Worm (Caenorhabditis elegans) whole organism, L4/young adult: ENCODE measurements around the gene Y116A8C.465.

Experiments used
- W03F9.2 ChIP-seq: fragments of 150-350 bp; optimal IDR thresholded peaks from 2 replicates; lab custom pipeline; 2014; ENCODE audit warnings: missing biosample characterization, missing genetic modification characterization
- dao-5 ChIP-seq: sonication (generic microtip); optimal IDR thresholded peaks from 2 replicates; lab custom pipeline; 2016; ENCODE audit warnings: missing genotype, missing genetic modification characterization, moderate library complexity, missing compliant biosample characterization
- him-1 ChIP-seq: sonication (generic microtip); optimal IDR thresholded peaks from 2 replicates; lab custom pipeline; 2016; ENCODE audit warnings: missing genotype, missing genetic modification reagents, missing genetic modification characterization, missing compliant biosample characterization

Y116A8C.465 gene

DNA sequence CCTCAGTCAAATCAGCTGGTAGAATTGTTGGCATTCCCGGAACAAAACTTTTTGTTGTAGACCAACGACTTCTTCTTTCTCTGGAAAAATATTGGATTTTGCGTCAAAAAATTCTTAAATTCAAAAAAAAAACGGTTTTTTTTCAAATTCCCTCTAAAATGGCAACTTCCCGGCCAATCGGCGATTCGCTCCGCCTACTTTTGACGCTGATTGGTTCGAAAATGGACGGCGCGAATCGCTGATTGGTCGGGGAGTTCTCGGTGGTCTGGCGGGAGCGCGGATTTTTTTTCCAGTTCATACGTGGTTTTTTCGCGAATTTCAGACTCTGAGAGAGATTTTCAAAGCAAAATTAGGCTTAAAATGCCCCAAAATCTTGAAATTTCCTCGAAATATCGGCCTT lies 43.8 kb downstream of the Y116A8C.465 start:
- TF ChIP-seq W03F9.2 (tag; lab: Kevin White, UChicago) (no peak), him-1 (tag; lab: Kevin White, UChicago) (no peak), dao-5 (tag; lab: Kevin White, UChicago) (no peak)

DNA sequence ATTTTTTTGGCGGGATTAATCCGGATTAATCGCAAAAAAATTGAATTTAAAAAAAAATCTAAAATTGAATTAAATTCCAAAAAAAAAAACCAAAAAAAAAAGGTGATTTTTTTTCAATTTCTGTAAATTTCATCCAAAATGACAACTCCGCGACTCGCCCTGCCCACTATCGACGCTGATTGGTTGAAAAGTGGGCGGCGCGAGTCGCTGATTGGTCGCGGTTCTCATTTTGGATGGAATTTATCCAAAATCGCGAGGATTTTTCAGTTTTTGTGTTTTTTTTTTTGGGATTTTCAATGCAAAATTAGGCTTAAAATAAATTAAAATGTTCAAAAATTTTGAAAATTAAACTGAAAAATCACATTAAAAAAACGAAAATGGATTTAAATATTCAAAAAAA lies 44.4 kb downstream of the Y116A8C.465 start:
- TF ChIP-seq him-1 (tag; lab: Kevin White, UChicago) = no peak
- TF ChIP-seq dao-5 (tag; lab: Kevin White, UChicago) = no peak
- TF ChIP-seq W03F9.2 (tag; lab: Kevin White, UChicago) = no peak

DNA sequence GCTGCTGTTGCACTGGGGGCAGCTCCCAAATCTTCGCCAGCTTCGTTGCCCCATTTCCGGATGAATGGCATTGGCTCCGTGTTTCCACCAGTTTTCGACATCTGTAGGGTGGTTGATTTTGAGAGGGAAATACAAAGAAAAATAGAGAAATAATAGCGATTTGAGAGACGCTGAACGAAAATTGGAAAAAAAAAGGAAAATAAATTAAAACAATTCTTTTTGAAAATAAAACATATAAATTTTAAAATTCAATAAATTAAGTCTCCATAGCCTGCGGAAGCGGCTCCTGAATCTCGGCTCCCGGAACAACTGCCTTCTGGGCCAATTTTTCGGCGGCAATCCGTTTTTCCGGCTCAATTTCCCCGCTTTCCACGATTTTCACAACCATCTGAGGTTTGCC lies 45.8 kb downstream of the Y116A8C.465 start, which contains the start of gene sfa-1:
TSS of gene sfa-1 (minus strand) at position 101 of the 400 bp plus-strand sequence.
- no peak for TF ChIP-seq dao-5 (tag; lab: Kevin White, UChicago)
- TF ChIP-seq W03F9.2 (tag; lab: Kevin White, UChicago) = no peak
- TF ChIP-seq him-1 (tag; lab: Kevin White, UChicago) = no peak

DNA sequence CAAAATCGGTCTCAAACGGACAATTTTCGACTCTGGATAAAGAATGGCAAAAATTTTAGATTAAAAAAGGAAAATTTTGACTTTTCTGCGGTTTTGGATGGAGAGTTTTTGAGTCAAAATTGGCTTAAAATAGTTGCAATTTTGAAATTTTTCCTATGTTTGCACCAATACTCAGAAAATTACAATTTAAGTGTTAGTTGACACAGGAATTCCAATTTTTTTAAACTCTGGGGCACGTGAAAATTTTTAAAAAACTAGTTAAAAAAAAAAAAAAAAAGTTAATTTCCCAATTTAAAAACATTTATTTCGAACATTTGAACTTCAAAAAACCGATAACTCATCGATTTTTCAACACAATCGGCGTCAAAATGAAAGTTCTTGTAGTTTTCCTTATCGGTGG lies 46.8 kb downstream of the Y116A8C.465 start, which contains the start of gene Y116A8C.33:
TSS of gene Y116A8C.33 (plus strand) at position 301 of the 400 bp plus-strand sequence.
- no peak for TF ChIP-seq dao-5 (tag; lab: Kevin White, UChicago)
- no peak for TF ChIP-seq W03F9.2 (tag; lab: Kevin White, UChicago)
- TF ChIP-seq him-1 (tag; lab: Kevin White, UChicago) = no peak
